Fruit fly (Drosophila melanogaster) whole organism, prepupa: ENCODE data around the gene CG33285.

ENCODE experiments used
- CG10669 ChIP-seq: fragments of 200-800 bp; sonication (Bioruptor generic); optimal IDR thresholded peaks from 3 replicates; lab custom pipeline; 2018; ENCODE audit warnings: missing biosample characterization, mild to moderate bottlenecking, missing genetic modification characterization, moderate library complexity
- CG11762 ChIP-seq: fragments of 200-800 bp; sonication (Bioruptor generic); optimal IDR thresholded peaks from 3 replicates; lab custom pipeline; 2016; ENCODE audit warnings: missing biosample characterization, missing genetic modification characterization; ENCODE audit not compliant: insufficient read depth
- CG15336 ChIP-seq: fragments of 200-800 bp; sonication (Bioruptor generic); IDR thresholded peaks from 2 replicates; pipeline ENCODE4 v1.3.6; 2022; ENCODE audit warnings: missing biosample characterization, missing genetic modification characterization
- CG1621 ChIP-seq: fragments of 200-800 bp; sonication (Bioruptor generic); optimal IDR thresholded peaks from 3 replicates; lab custom pipeline; 2018; ENCODE audit warnings: missing biosample characterization, mild to moderate bottlenecking, missing genetic modification characterization
- CG16779 ChIP-seq: fragments of 200-800 bp; sonication (Bioruptor generic); optimal IDR thresholded peaks from 3 replicates; lab custom pipeline; 2017; ENCODE audit warnings: missing biosample characterization, mild to moderate bottlenecking, missing genetic modification characterization
- CG31627 ChIP-seq: fragments of 200-800 bp; sonication (Bioruptor generic); optimal IDR thresholded peaks from 3 replicates; lab custom pipeline; 2016; ENCODE audit warnings: missing biosample characterization, missing genetic modification characterization
- CG32006 ChIP-seq: fragments of 200-800 bp; sonication (Bioruptor generic); optimal IDR thresholded peaks from 3 replicates; lab custom pipeline; 2017; ENCODE audit warnings: missing biosample characterization, mild to moderate bottlenecking, missing genetic modification characterization
- CG8319 ChIP-seq: fragments of 200-800 bp; sonication (Bioruptor generic); optimal IDR thresholded peaks from 3 replicates; lab custom pipeline; 2016; ENCODE audit warnings: missing biosample characterization, missing genetic modification characterization
- CG8632 ChIP-seq: fragments of 200-800 bp; sonication (Bioruptor generic); optimal IDR thresholded peaks from 3 replicates; lab custom pipeline; 2016; ENCODE audit warnings: missing biosample characterization, missing genetic modification characterization
- Eip93F ChIP-seq: fragments of 200-800 bp; sonication (Bioruptor generic); optimal IDR thresholded peaks from 2 replicates; lab custom pipeline; 2016; ENCODE audit warnings: missing biosample characterization, mild to moderate bottlenecking, missing genetic modification characterization
- Ets96B ChIP-seq: fragments of 200-800 bp; optimal IDR thresholded peaks from 2 replicates; lab custom pipeline; 2019; ENCODE audit warnings: missing biosample characterization, mild to moderate bottlenecking, missing genetic modification characterization, moderate library complexity
- Gug ChIP-seq: fragments of 200-800 bp; sonication (Bioruptor generic); IDR thresholded peaks from 2 replicates; pipeline ENCODE4 v1.3.6; 2022; ENCODE audit warnings: missing biosample characterization, missing genetic modification characterization
- Smox ChIP-seq: fragments of 200-800 bp; sonication (Bioruptor generic); optimal IDR thresholded peaks from 3 replicates; lab custom pipeline; 2016; ENCODE audit warnings: missing biosample characterization, missing genetic modification characterization
- fkh ChIP-seq: fragments of 200-800 bp; sonication (Bioruptor generic); optimal IDR thresholded peaks from 3 replicates; lab custom pipeline; 2017; ENCODE audit warnings: missing biosample characterization, mild to moderate bottlenecking, missing genetic modification characterization, moderate library complexity

- TF ChIP-seq CG15336: peak; percentile 54; the same call in 1 of the 2 replicates
- no peak for TF ChIP-seq Ets96B (tag; lab: Kevin White, UChicago)
- peak; percentile 36 for TF ChIP-seq CG32006 (GFP tag; lab: Kevin White, UChicago)
- TF ChIP-seq fkh (GFP tag; lab: Kevin White, UChicago): no peak
- TF ChIP-seq CG8632 (GFP tag; lab: Kevin White, UChicago): no peak
- TF ChIP-seq CG11762 (GFP tag; lab: Kevin White, UChicago): no peak
- no peak for TF ChIP-seq Smox (GFP tag; lab: Kevin White, UChicago)
- no peak for TF ChIP-seq CG8319
- no peak for TF ChIP-seq CG10669 (GFP tag; lab: Kevin White, UChicago)
- TF ChIP-seq CG31627 (GFP tag; lab: Kevin White, UChicago): no peak
- TF ChIP-seq CG1621 (tag; lab: Kevin White, UChicago): no peak
- TF ChIP-seq Eip93F (GFP tag; lab: Kevin White, UChicago): no peak
- TF ChIP-seq Gug (GFP tag; lab: Robert Waterston, UW): no peak
- TF ChIP-seq CG16779 (tag; lab: Kevin White, UChicago): no peak
Measured at dm6 chr3L:21118602-21119001, 29.8 kb upstream of the CG33285 start.
